Fruit fly (Drosophila melanogaster) whole organism, embryonic: ENCODE data around the gene AGO2.
A peak's percentile ranks its signal among the peaks of the same experiment; 100 is the strongest.

ENCODE experiments used
- Abd-B ChIP-seq: fragments of 200-800 bp; sonication (Bioruptor generic); optimal IDR thresholded peaks from 2 replicates; lab custom pipeline; 2018; ENCODE audit warnings: missing biosample characterization, mild to moderate bottlenecking, missing genetic modification characterization, moderate library complexity
- Antp ChIP-seq: fragments of 200-800 bp; sonication (Bioruptor generic); optimal IDR thresholded peaks from 3 replicates; lab custom pipeline; 2016; ENCODE audit warnings: missing biosample characterization, missing genetic modification characterization
- B-H1 ChIP-seq: fragments of 200-800 bp; sonication (Bioruptor generic); IDR thresholded peaks from 3 replicates; pipeline ENCODE4 v1.3.6; 2022; ENCODE audit warnings: missing biosample characterization, missing genetic modification characterization
- B-H2 ChIP-seq: fragments of 200-800 bp; sonication (Bioruptor generic); optimal IDR thresholded peaks from 2 replicates; lab custom pipeline; 2018; ENCODE audit warnings: missing biosample characterization, mild to moderate bottlenecking, missing genetic modification characterization
- BEAF-32 ChIP-seq: fragments of 200-800 bp; sonication (Bioruptor generic); optimal IDR thresholded peaks from 3 replicates; lab custom pipeline; 2017; ENCODE audit warnings: missing biosample characterization, missing genetic modification characterization, mild to moderate bottlenecking, moderate library complexity, missing genetic modification reagents
- BtbVII ChIP-seq: fragments of 200-800 bp; sonication (Bioruptor generic); optimal IDR thresholded peaks from 3 replicates; lab custom pipeline; 2017; ENCODE audit warnings: missing biosample characterization, mild to moderate bottlenecking, missing genetic modification characterization
- CG11398 ChIP-seq: fragments of 200-800 bp; sonication (Bioruptor generic); optimal IDR thresholded peaks from 2 replicates; lab custom pipeline; 2016; ENCODE audit warnings: missing biosample characterization, missing genetic modification characterization
- CG13624 ChIP-seq: fragments of 200-800 bp; sonication (Bioruptor generic); optimal IDR thresholded peaks from 2 replicates; lab custom pipeline; 2016; ENCODE audit warnings: missing biosample characterization, missing genetic modification characterization
- CG14860 ChIP-seq: fragments of 200-800 bp; sonication (Bioruptor generic); IDR thresholded peaks from 3 replicates; pipeline ENCODE4 v1.3.6; 2022; ENCODE audit warnings: missing biosample characterization, missing genetic modification characterization; ENCODE audit not compliant: partially characterized antibody
- CG15479 ChIP-seq: fragments of 200-800 bp; sonication (Bioruptor generic); optimal IDR thresholded peaks from 3 replicates; lab custom pipeline; 2019; ENCODE audit warnings: missing biosample characterization, mild to moderate bottlenecking, missing genetic modification characterization, moderate library complexity
- CG16815 ChIP-seq: fragments of 200-800 bp; sonication (Bioruptor generic); optimal IDR thresholded peaks from 3 replicates; lab custom pipeline; 2017; ENCODE audit warnings: missing biosample characterization, mild to moderate bottlenecking, missing genetic modification characterization
- CG30431 ChIP-seq: fragments of 200-800 bp; sonication (Bioruptor generic); optimal IDR thresholded peaks from 2 replicates; lab custom pipeline; 2017; ENCODE audit warnings: missing biosample characterization, missing genetic modification characterization
- CG31388 ChIP-seq: fragments of 200-800 bp; sonication (Bioruptor generic); optimal IDR thresholded peaks from 2 replicates; lab custom pipeline; 2016; ENCODE audit warnings: missing biosample characterization, missing genetic modification characterization
- CG32532 ChIP-seq: fragments of 200-800 bp; sonication (Bioruptor generic); IDR thresholded peaks from 2 replicates; pipeline ENCODE4 v1.3.6; 2022; ENCODE audit warnings: missing biosample characterization, missing genetic modification characterization
- CG32772 ChIP-seq: fragments of 200-800 bp; sonication (Bioruptor generic); IDR thresholded peaks from 2 replicates; pipeline ENCODE4 v1.3.6; 2022; ENCODE audit warnings: missing biosample characterization, missing genetic modification characterization
- CG33557 ChIP-seq: fragments of 200-800 bp; sonication (Bioruptor generic); optimal IDR thresholded peaks from 2 replicates; lab custom pipeline; 2019; ENCODE audit warnings: missing biosample characterization, mild to moderate bottlenecking, missing genetic modification characterization, moderate library complexity
- CG4404 ChIP-seq: fragments of 200-800 bp; sonication (Bioruptor generic); IDR thresholded peaks from 2 replicates; pipeline ENCODE4 v1.3.6; 2022; ENCODE audit warnings: missing biosample characterization, missing genetic modification characterization
- CG5180 ChIP-seq: fragments of 200-800 bp; sonication (Bioruptor generic); optimal IDR thresholded peaks from 3 replicates; lab custom pipeline; 2017; ENCODE audit warnings: missing biosample characterization, missing genetic modification characterization, mild to moderate bottlenecking, moderate library complexity, missing genetic modification reagents
- CG6683 ChIP-seq: fragments of 200-800 bp; sonication (Bioruptor generic); optimal IDR thresholded peaks from 2 replicates; lab custom pipeline; 2017; ENCODE audit warnings: missing biosample characterization, mild to moderate bottlenecking, missing genetic modification characterization, missing genetic modification reagents
- CG6689 ChIP-seq: fragments of 200-800 bp; sonication (Bioruptor generic); IDR thresholded peaks from 2 replicates; pipeline ENCODE4 v1.3.6; 2022; ENCODE audit warnings: missing biosample characterization, missing genetic modification characterization
- CG7928 ChIP-seq: fragments of 200-800 bp; sonication (Bioruptor generic); optimal IDR thresholded peaks from 2 replicates; lab custom pipeline; 2017; ENCODE audit warnings: missing biosample characterization, mild to moderate bottlenecking, missing genetic modification characterization
- CG9817 ChIP-seq: fragments of 200-800 bp; sonication (Bioruptor generic); optimal IDR thresholded peaks from 2 replicates; lab custom pipeline; 2018; ENCODE audit warnings: missing biosample characterization, mild to moderate bottlenecking, missing genetic modification characterization, moderate library complexity
- CG9932 ChIP-seq: fragments of 200-800 bp; sonication (Bioruptor generic); IDR thresholded peaks from 2 replicates; pipeline ENCODE4 v1.3.6; 2022; ENCODE audit warnings: missing biosample characterization, missing genetic modification characterization
- Camta ChIP-seq: fragments of 200-800 bp; sonication (Bioruptor generic); optimal IDR thresholded peaks from 2 replicates; lab custom pipeline; 2016; ENCODE audit warnings: missing biosample characterization, missing genetic modification characterization
- D ChIP-seq, 2 experiments: fragments of 200-800 bp in 1 of 2; fragments of >200 bp in 1 of 2; sonication (Bioruptor generic) in 1 of 2; optimal IDR thresholded peaks; 2 replicates in 1 of 2; 3 replicates in 1 of 2; lab custom pipeline; 2017; ENCODE audit warnings: mild to moderate bottlenecking in 1 of 2, missing biosample characterization in 1 of 2, missing genetic modification characterization in 1 of 2, missing genetic modification reagents in 1 of 2
- D19A ChIP-seq: fragments of 200-800 bp; optimal IDR thresholded peaks from 3 replicates; lab custom pipeline; 2019; ENCODE audit warnings: missing biosample characterization, mild to moderate bottlenecking, missing genetic modification characterization, moderate library complexity
- E2f1 ChIP-seq: fragments of 200-800 bp; sonication (Bioruptor generic); IDR thresholded peaks from 2 replicates; pipeline ENCODE4 v1.3.6; 2022; ENCODE audit warnings: missing biosample characterization, missing genetic modification characterization
- Gsc ChIP-seq: fragments of 200-800 bp; sonication (Bioruptor generic); IDR thresholded peaks from 2 replicates; pipeline ENCODE4 v1.3.6; 2022; ENCODE audit warnings: missing biosample characterization, missing genetic modification characterization
- Kr ChIP-seq: fragments of 200-800 bp; sonication (Bioruptor generic); optimal IDR thresholded peaks from 2 replicates; lab custom pipeline; 2017; ENCODE audit warnings: missing biosample characterization, mild to moderate bottlenecking, missing genetic modification characterization
- Nf-YB ChIP-seq: fragments of 200-800 bp; sonication (Bioruptor generic); optimal IDR thresholded peaks from 3 replicates; lab custom pipeline; 2019; ENCODE audit warnings: missing biosample characterization, mild to moderate bottlenecking, missing genetic modification characterization, moderate library complexity
- Rx ChIP-seq: fragments of 200-800 bp; sonication (Bioruptor generic); IDR thresholded peaks from 2 replicates; pipeline ENCODE4 v1.3.6; 2022; ENCODE audit warnings: missing biosample characterization, missing genetic modification characterization
- Sox100B ChIP-seq: fragments of 200-800 bp; sonication (Bioruptor generic); optimal IDR thresholded peaks from 3 replicates; lab custom pipeline; 2018; ENCODE audit warnings: missing biosample characterization, mild to moderate bottlenecking, missing genetic modification characterization
- Taf1 ChIP-seq: fragments of 200-800 bp; sonication (Bioruptor generic); IDR thresholded peaks from 2 replicates; pipeline ENCODE4 v1.3.6; 2022; ENCODE audit warnings: missing biosample characterization, missing genetic modification characterization
- Xbp1 ChIP-seq: fragments of 200-800 bp; sonication (Bioruptor generic); optimal IDR thresholded peaks from 3 replicates; lab custom pipeline; 2016; ENCODE audit warnings: missing biosample characterization, mild to moderate bottlenecking, missing genetic modification characterization
- bcd ChIP-seq: fragments of 200-800 bp; sonication (Bioruptor generic); optimal IDR thresholded peaks from 2 replicates; lab custom pipeline; 2017; ENCODE audit warnings: missing biosample characterization, mild to moderate bottlenecking, missing genetic modification characterization
- chm ChIP-seq: fragments of 200-800 bp; sonication (Bioruptor generic); IDR thresholded peaks from 2 replicates; pipeline ENCODE4 v1.3.6; 2022; ENCODE audit warnings: missing biosample characterization, missing genetic modification characterization
- gro ChIP-seq: fragments of 200-800 bp; sonication (Bioruptor generic); optimal IDR thresholded peaks from 2 replicates; lab custom pipeline; 2016; ENCODE audit warnings: missing biosample characterization, missing genetic modification characterization
- jumu ChIP-seq: fragments of 200-800 bp; sonication (Bioruptor generic); optimal IDR thresholded peaks from 3 replicates; lab custom pipeline; 2016; ENCODE audit warnings: missing biosample characterization, missing genetic modification characterization
- nmo ChIP-seq: fragments of 200-800 bp; sonication (Bioruptor generic); optimal IDR thresholded peaks from 2 replicates; lab custom pipeline; 2018; ENCODE audit warnings: missing biosample characterization, mild to moderate bottlenecking, missing genetic modification characterization, moderate library complexity
- oc ChIP-seq: fragments of 200-800 bp; sonication (Bioruptor generic); optimal IDR thresholded peaks from 2 replicates; lab custom pipeline; 2018; ENCODE audit warnings: missing biosample characterization, mild to moderate bottlenecking, missing genetic modification characterization, moderate library complexity
- pan ChIP-seq, 4 experiments: fragments of >200 bp in 3 of 4; fragments of 200-800 bp in 1 of 4; sonication (Bioruptor generic) in 1 of 4; optimal IDR thresholded peaks in 3 of 4; IDR thresholded peaks in 1 of 4; 2 replicates each; pipeline versions ENCODE4 v1.3.6 to Lab custom; 2017 to 2022; ENCODE audit warnings: missing biosample characterization in 2 of 4, missing genetic modification characterization in 2 of 4, mixed read lengths in 1 of 4
- pita ChIP-seq: fragments of 200-800 bp; sonication (Bioruptor generic); optimal IDR thresholded peaks from 2 replicates; lab custom pipeline; 2017; ENCODE audit warnings: missing biosample characterization, mild to moderate bottlenecking, missing genetic modification characterization
- pnt ChIP-seq: fragments of 200-800 bp; sonication (Bioruptor generic); optimal IDR thresholded peaks from 3 replicates; lab custom pipeline; 2016; ENCODE audit warnings: missing biosample characterization, missing genetic modification characterization
- slp2 ChIP-seq: fragments of 200-800 bp; sonication (Bioruptor generic); optimal IDR thresholded peaks from 2 replicates; lab custom pipeline; 2016; ENCODE audit warnings: missing biosample characterization, missing genetic modification characterization
- stc ChIP-seq: fragments of 200-800 bp; sonication (Bioruptor generic); IDR thresholded peaks from 2 replicates; pipeline ENCODE4 v1.3.6; 2022; ENCODE audit warnings: missing biosample characterization, missing genetic modification characterization
- tna ChIP-seq: fragments of 200-800 bp; sonication (Bioruptor generic); IDR thresholded peaks from 2 replicates; pipeline ENCODE4 v1.3.6; 2022; ENCODE audit warnings: missing biosample characterization, missing genetic modification characterization; ENCODE audit not compliant: partially characterized antibody
- toy ChIP-seq: fragments of 200-800 bp; sonication (Bioruptor generic); IDR thresholded peaks from 2 replicates; pipeline ENCODE4 v1.3.6; 2022; ENCODE audit warnings: missing biosample characterization, missing genetic modification characterization
- tx ChIP-seq: fragments of 200-800 bp; sonication (Bioruptor generic); optimal IDR thresholded peaks from 2 replicates; lab custom pipeline; 2016; ENCODE audit warnings: missing biosample characterization, missing genetic modification characterization
- unpg ChIP-seq: fragments of 200-800 bp; sonication (Bioruptor generic); optimal IDR thresholded peaks from 3 replicates; lab custom pipeline; 2018; ENCODE audit warnings: missing biosample characterization, mild to moderate bottlenecking, missing genetic modification characterization, moderate library complexity

Gene AGO2

DNA sequence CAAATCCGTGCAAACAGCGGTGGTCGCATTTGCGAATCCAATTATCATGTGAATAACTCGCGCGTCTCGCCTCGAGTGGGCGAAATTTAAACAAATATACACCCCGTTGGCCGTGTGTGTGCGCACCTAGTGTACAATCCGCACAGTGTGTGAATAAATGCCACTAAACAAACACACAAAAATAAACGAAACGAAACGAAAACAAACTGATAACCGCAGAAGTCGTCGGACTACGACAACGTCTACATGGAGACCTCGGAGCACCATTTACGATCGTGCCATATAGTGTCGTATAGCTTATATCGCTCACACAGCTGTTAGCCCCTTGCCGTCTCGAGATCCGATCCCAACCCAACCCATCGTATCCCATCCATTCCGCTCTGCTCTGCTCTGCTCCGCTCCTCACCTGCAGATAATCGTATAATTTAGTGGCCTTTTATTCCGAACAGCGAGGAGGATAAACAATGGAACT is 12.6 kb downstream of the AGO2 start (continued):
- TF ChIP-seq CG7928 (GFP tag; lab: Kevin White, UChicago) (peak; percentile 57), CG11398 (peak; percentile 61), BEAF-32 (GFP tag; lab: Kevin White, UChicago) (no peak), Xbp1 (GFP tag; lab: Kevin White, UChicago) (peak; percentile 8), CG13624 (GFP tag; lab: Kevin White, UChicago) (peak; percentile 38), nmo (GFP tag; lab: Kevin White, UChicago) (no peak), CG9932 (GFP tag; lab: Robert Waterston, UW) (no peak), CG5180 (GFP tag; lab: Kevin White, UChicago) (peak; percentile 71), bcd (peak; percentile 48), CG32532 (no peak; the same call in 1 of the 2 replicates), Rx (GFP tag; lab: Robert Waterston, UW) (no peak), toy (GFP tag; lab: Robert Waterston, UW) (no peak), CG33557 (GFP tag; lab: Kevin White, UChicago) (peak; percentile 74), slp2 (peak; percentile 33), Camta (GFP tag; lab: Kevin White, UChicago) (no peak), BtbVII (GFP tag; lab: Kevin White, UChicago) (peak; percentile 87), CG9817 (tag; lab: Kevin White, UChicago) (peak; percentile 36), Nf-YB (GFP tag; lab: Kevin White, UChicago) (no peak), pita (GFP tag; lab: Kevin White, UChicago) (no peak), E2f1 (peak; percentile 57; the same call in 1 of the 2 replicates), Abd-B (no peak), D (optimal IDR thresholded peaks at IDR 0.05; lab: Kevin White, UChicago) (no peak), D (GFP tag; optimal IDR thresholded peaks at IDR 0.05; lab: Kevin White, UChicago) (no peak), CG31388 (GFP tag; lab: Kevin White, UChicago) (no peak), B-H2 (GFP tag; lab: Kevin White, UChicago) (peak; percentile 75), pan (optimal IDR thresholded peaks at IDR 0.05; lab: Kevin White, UChicago) (no peak), pan (GFP tag; optimal IDR thresholded peaks at IDR 0.05 in 1 of 2, IDR thresholded peaks at IDR 0.05 in 1 of 2) (peak in 1 of 2 experiments; percentile 53), Sox100B (no peak), CG30431 (GFP tag; lab: Kevin White, UChicago) (peak; percentile 36), Taf1 (GFP tag; lab: Robert Waterston, UW) (no peak), chm (peak; percentile 73), gro (GFP tag; lab: Kevin White, UChicago) (peak; percentile 60), unpg (peak; percentile 64), CG6689 (GFP tag; lab: Robert Waterston, UW) (peak; percentile 44; the same call in 1 of the 2 replicates), D19A (no peak), Gsc (GFP tag; lab: Robert Waterston, UW) (no peak), CG6683 (GFP tag; lab: Kevin White, UChicago) (peak; percentile 42), stc (GFP tag; lab: Robert Waterston, UW) (0 out of 2 replicates have a peak, but pooled peaks have one; percentile 17), Kr (peak; percentile 47), B-H1 (GFP tag; lab: Robert Waterston, UW) (no peak; the same call in 2 of the 3 replicates), CG4404 (no peak), CG32772 (GFP tag; lab: Robert Waterston, UW) (no peak), jumu (peak; percentile 42), Antp (GFP tag; lab: Kevin White, UChicago) (no peak), tna (GFP tag; lab: Robert Waterston, UW) (no peak), CG14860 (GFP tag; lab: Robert Waterston, UW) (no peak), oc (tag; lab: Kevin White, UChicago) (no peak), pnt (GFP tag; lab: Kevin White, UChicago) (no peak), CG16815 (GFP tag; lab: Kevin White, UChicago) (no peak), CG15479 (GFP tag; lab: Kevin White, UChicago) (peak; percentile 92), tx (no peak)
